Worm (Caenorhabditis elegans) whole organism, young adult: ENCODE results near the gene mig-22.
A peak's percentile ranks its signal among the peaks of the same experiment; 100 is the strongest.

Experiments used
- B0035.1 ChIP-seq: sonication (generic microtip); optimal IDR thresholded peaks from 2 replicates; lab custom pipeline; 2016; ENCODE audit warnings: missing genetic modification characterization, mild to moderate bottlenecking, missing compliant biosample characterization, missing genotype, missing genetic modification reagents
- F39B2.1 ChIP-seq: fragments of 200-800 bp; sonication (Bioruptor generic); IDR thresholded peaks from 2 replicates; pipeline ENCODE4 v1.3.6; 2022; ENCODE audit warnings: missing genetic modification reagents, missing genetic modification characterization, missing compliant biosample characterization
- F55B11.4 ChIP-seq: sonication (generic microtip); optimal IDR thresholded peaks from 2 replicates; lab custom pipeline; 2016; ENCODE audit warnings: missing compliant biosample characterization, missing genetic modification characterization, borderline replicate concordance; ENCODE audit not compliant: insufficient read depth
- T26A5.8 ChIP-seq: sonication (generic microtip); optimal IDR thresholded peaks from 2 replicates; lab custom pipeline; 2016; ENCODE audit warnings: missing genetic modification characterization, missing compliant biosample characterization
- Y53F4B.3 ChIP-seq: fragments of 200-800 bp; sonication (Bioruptor generic); IDR thresholded peaks from 2 replicates; pipeline ENCODE4 v1.3.6; 2022; ENCODE audit warnings: missing genetic modification reagents, missing genetic modification characterization, missing compliant biosample characterization
- Y56A3A.18 ChIP-seq: fragments of 200-800 bp; sonication (Bioruptor generic); IDR thresholded peaks from 2 replicates; pipeline ENCODE4 v1.3.6; 2022; ENCODE audit warnings: missing genetic modification reagents, missing genetic modification characterization, missing compliant biosample characterization
- Y67H2A.10 ChIP-seq: fragments of 200-800 bp; sonication (Bioruptor generic); conservative IDR thresholded peaks from 2 replicates; pipeline ENCODE4 v1.3.6; 2022; ENCODE audit warnings: missing genetic modification reagents, missing genetic modification characterization, missing compliant biosample characterization
- aptf-2 ChIP-seq: fragments of 200-800 bp; sonication (Bioruptor generic); conservative IDR thresholded peaks from 2 replicates; pipeline ENCODE4 v1.3.6; 2022; ENCODE audit warnings: missing genetic modification reagents, missing genetic modification characterization, missing compliant biosample characterization
- athp-1 ChIP-seq: sonication (generic microtip); optimal IDR thresholded peaks from 2 replicates; lab custom pipeline; 2017; ENCODE audit warnings: mild to moderate bottlenecking, missing genetic modification characterization, missing compliant biosample characterization
- attf-3 ChIP-seq: fragments of 200-800 bp; sonication (Bioruptor generic); conservative IDR thresholded peaks from 2 replicates; pipeline ENCODE4 v1.3.6; 2022; ENCODE audit warnings: missing genetic modification reagents, missing genetic modification characterization, missing compliant biosample characterization
- attf-5 ChIP-seq: fragments of 200-800 bp; sonication (Bioruptor generic); optimal IDR thresholded peaks from 2 replicates; lab custom pipeline; 2018; ENCODE audit warnings: mild to moderate bottlenecking, missing genetic modification characterization, missing compliant biosample characterization
- ceh-58 ChIP-seq: fragments of 200-800 bp; sonication (Bioruptor generic); IDR thresholded peaks from 2 replicates; pipeline ENCODE4 v1.3.6; 2022; ENCODE audit warnings: missing genetic modification characterization, missing compliant biosample characterization
- die-1 ChIP-seq: sonication (generic microtip); optimal IDR thresholded peaks from 2 replicates; lab custom pipeline; 2016; ENCODE audit warnings: missing genotype, mild to moderate bottlenecking, missing genetic modification characterization, missing compliant biosample characterization
- efl-1 ChIP-seq: fragments of 150-350 bp; optimal IDR thresholded peaks from 2 replicates; lab custom pipeline; 2014; ENCODE audit warnings: missing biosample characterization, missing genetic modification reagents, missing genetic modification characterization
- fkh-3 ChIP-seq: sonication (generic microtip); optimal IDR thresholded peaks from 2 replicates; lab custom pipeline; 2016; ENCODE audit warnings: mild to moderate bottlenecking, missing genetic modification characterization, missing compliant biosample characterization
- him-1 ChIP-seq: sonication (generic microtip); optimal IDR thresholded peaks from 2 replicates; lab custom pipeline; 2016; ENCODE audit warnings: missing genotype, missing genetic modification reagents, missing genetic modification characterization, missing compliant biosample characterization
- hmg-1.2 ChIP-seq: fragments of 200-800 bp; sonication (Bioruptor generic); IDR thresholded peaks from 2 replicates; pipeline ENCODE4 v1.3.6; 2022; ENCODE audit warnings: missing genetic modification reagents, missing genetic modification characterization, missing compliant biosample characterization
- hmg-20 ChIP-seq: fragments of 200-800 bp; sonication (Bioruptor generic); IDR thresholded peaks from 2 replicates; pipeline ENCODE4 v1.3.6; 2022; ENCODE audit warnings: missing genetic modification reagents, missing genetic modification characterization, missing compliant biosample characterization
- lin-40 ChIP-seq: sonication (generic microtip); optimal IDR thresholded peaks from 2 replicates; lab custom pipeline; 2016; ENCODE audit warnings: missing genetic modification characterization, mild to moderate bottlenecking, missing compliant biosample characterization, missing genotype, missing genetic modification reagents
- madf-10 ChIP-seq: sonication (generic microtip); optimal IDR thresholded peaks from 2 replicates; lab custom pipeline; 2016; ENCODE audit warnings: mild to moderate bottlenecking, missing genetic modification characterization, missing compliant biosample characterization
- madf-6 ChIP-seq: fragments of 200-800 bp; sonication (Bioruptor generic); IDR thresholded peaks from 2 replicates; pipeline ENCODE4 v1.3.6; 2022; ENCODE audit warnings: missing genetic modification reagents, missing genetic modification characterization, missing compliant biosample characterization
- mcd-1 ChIP-seq: fragments of 200-800 bp; sonication (Bioruptor generic); IDR thresholded peaks from 2 replicates; pipeline ENCODE4 v1.3.6; 2022; ENCODE audit warnings: missing genetic modification reagents, missing genetic modification characterization, missing compliant biosample characterization
- mel-28 ChIP-seq: sonication (generic microtip); optimal IDR thresholded peaks from 2 replicates; lab custom pipeline; 2016; ENCODE audit warnings: borderline replicate concordance, mild to moderate bottlenecking, missing genetic modification characterization, missing compliant biosample characterization
- mxl-1 ChIP-seq: sonication (generic microtip); optimal IDR thresholded peaks from 2 replicates; lab custom pipeline; 2016; ENCODE audit warnings: missing genetic modification characterization, missing compliant biosample characterization
- nfya-1 ChIP-seq: sonication (generic microtip); optimal IDR thresholded peaks from 2 replicates; lab custom pipeline; 2017; ENCODE audit warnings: antibody characterized with exemption, missing compliant biosample characterization, missing genetic modification characterization, borderline replicate concordance; ENCODE audit not compliant: insufficient read depth
- nhr-80 ChIP-seq: sonication (generic microtip); optimal IDR thresholded peaks from 2 replicates; lab custom pipeline; 2016; ENCODE audit warnings: missing genetic modification characterization, missing compliant biosample characterization
- nhr-90 ChIP-seq: sonication (generic microtip); optimal IDR thresholded peaks from 2 replicates; lab custom pipeline; 2016; ENCODE audit warnings: missing genotype, mild to moderate bottlenecking, missing genetic modification characterization, missing compliant biosample characterization
- rpc-1 ChIP-seq, 2 experiments: fragments of 150-350 bp in 1 of 2; sonication (generic microtip) in 1 of 2; optimal IDR thresholded peaks; 2 replicates each; lab custom pipeline; 2014 to 2018; ENCODE audit warnings: missing biosample characterization in 1 of 2, missing genetic modification characterization in 1 of 2, missing genetic modification reagents in 1 of 2, missing genotype in 1 of 2
- sdz-38 ChIP-seq: sonication (generic microtip); optimal IDR thresholded peaks from 2 replicates; lab custom pipeline; 2016; ENCODE audit warnings: missing genotype, missing genetic modification characterization, missing compliant biosample characterization
- snpc-1.1 ChIP-seq: sonication (generic microtip); optimal IDR thresholded peaks from 2 replicates; lab custom pipeline; 2017; ENCODE audit warnings: missing genetic modification characterization, mild to moderate bottlenecking, missing compliant biosample characterization, antibody characterized with exemption, moderate library complexity, missing genotype, missing genetic modification reagents; ENCODE audit not compliant: insufficient read depth
- snpc-1.3 ChIP-seq: sonication (generic microtip); optimal IDR thresholded peaks from 2 replicates; lab custom pipeline; 2017; ENCODE audit warnings: missing genetic modification characterization, mild to moderate bottlenecking, missing compliant biosample characterization, antibody characterized with exemption, moderate library complexity, missing genotype, missing genetic modification reagents; ENCODE audit not compliant: insufficient read depth
- snpc-4 ChIP-seq, 5 experiments: fragments of 150-350 bp in 1 of 5; sonication (generic microtip) in 4 of 5; optimal IDR thresholded peaks; 2 replicates each; lab custom pipeline; 2014 to 2018; ENCODE audit warnings: missing genetic modification characterization in 5 of 5, missing biosample characterization in 3 of 5, antibody characterized with exemption in 2 of 5, mild to moderate bottlenecking in 2 of 5, missing compliant biosample characterization in 2 of 5, missing genotype in 2 of 5, moderate library complexity in 2 of 5, missing genetic modification reagents in 1 of 5
- somi-1 ChIP-seq: fragments of 200-800 bp; sonication (Bioruptor generic); optimal IDR thresholded peaks from 2 replicates; lab custom pipeline; 2018; ENCODE audit warnings: mild to moderate bottlenecking, missing genetic modification characterization, missing compliant biosample characterization
- sptf-2 ChIP-seq: fragments of 200-800 bp; sonication (Bioruptor generic); optimal IDR thresholded peaks from 2 replicates; lab custom pipeline; 2018; ENCODE audit warnings: mild to moderate bottlenecking, missing genetic modification characterization, missing compliant biosample characterization
- tlf-1 ChIP-seq: fragments of 200-800 bp; sonication (Bioruptor generic); optimal IDR thresholded peaks from 2 replicates; lab custom pipeline; 2018; ENCODE audit warnings: mild to moderate bottlenecking, missing genetic modification characterization, missing compliant biosample characterization
- unc-130 ChIP-seq: sonication (generic microtip); optimal IDR thresholded peaks from 2 replicates; lab custom pipeline; 2016; ENCODE audit warnings: missing genetic modification reagents, missing genetic modification characterization, missing compliant biosample characterization
- ztf-18 ChIP-seq: sonication (generic microtip); optimal IDR thresholded peaks from 2 replicates; lab custom pipeline; 2016; ENCODE audit warnings: missing genotype, mild to moderate bottlenecking, missing genetic modification characterization, missing compliant biosample characterization
- ztf-25 ChIP-seq: fragments of 200-800 bp; sonication (Bioruptor generic); IDR thresholded peaks from 2 replicates; pipeline ENCODE4 v1.3.6; 2022; ENCODE audit warnings: missing genetic modification reagents, missing genetic modification characterization, missing compliant biosample characterization
- ztf-26 ChIP-seq: sonication (generic microtip); optimal IDR thresholded peaks from 2 replicates; lab custom pipeline; 2017; ENCODE audit warnings: missing genetic modification characterization, missing compliant biosample characterization

mig-22 gene

ce11 chrIII:8719769-8720252, 47.3 kb downstream of the mig-22 start, which contains the start of gene hipr-1:
TSS of gene hipr-1 (plus strand) at chrIII:8720202.
- TF ChIP-seq sdz-38 (tag; lab: Kevin White, UChicago) (no peak), hmg-20 (GFP tag; lab: Robert Waterston, UW) (no peak), snpc-4 (GFP tag; optimal IDR thresholded peaks at IDR 0.05; lab: Kevin White, UChicago) (no peak), snpc-4 (tag; optimal IDR thresholded peaks at IDR 0.05; lab: Kevin White, UChicago) (no peak), T26A5.8 (tag; lab: Kevin White, UChicago) (no peak), aptf-2 (GFP tag; lab: Robert Waterston, UW) (no peak), sptf-2 (GFP tag; lab: Kevin White, UChicago) (no peak), ztf-26 (tag; lab: Kevin White, UChicago) (no peak), him-1 (tag; lab: Kevin White, UChicago) (no peak), attf-5 (GFP tag; lab: Kevin White, UChicago) (no peak), snpc-1.3 (tag; lab: Kevin White, UChicago) (no peak), nfya-1 (tag; lab: Kevin White, UChicago) (no peak), B0035.1 (tag; lab: Kevin White, UChicago) (no peak)

- TF ChIP-seq snpc-1.1 (no peak), efl-1 (GFP tag; lab: Kevin White, UChicago) (no peak), Y56A3A.18 (GFP tag; lab: Robert Waterston, UW) (no peak), attf-3 (GFP tag; lab: Robert Waterston, UW) (no peak), nhr-90 (no peak), tlf-1 (no peak), fkh-3 (tag; lab: Kevin White, UChicago) (no peak), F39B2.1 (GFP tag; lab: Robert Waterston, UW) (no peak), athp-1 (tag; lab: Kevin White, UChicago) (no peak), rpc-1 (optimal IDR thresholded peaks at IDR 0.05; lab: Kevin White, UChicago) (no peak), rpc-1 (tag; optimal IDR thresholded peaks at IDR 0.05; lab: Kevin White, UChicago) (no peak), mcd-1 (GFP tag; lab: Robert Waterston, UW) (no peak), ztf-25 (GFP tag; lab: Robert Waterston, UW) (no peak), ztf-18 (tag; lab: Kevin White, UChicago) (no peak), ceh-58 (GFP tag; lab: Robert Waterston, UW) (no peak)
Observed at ce11 chrIII:8719105-8719504, 48.0 kb downstream of the mig-22 start.

DNA sequence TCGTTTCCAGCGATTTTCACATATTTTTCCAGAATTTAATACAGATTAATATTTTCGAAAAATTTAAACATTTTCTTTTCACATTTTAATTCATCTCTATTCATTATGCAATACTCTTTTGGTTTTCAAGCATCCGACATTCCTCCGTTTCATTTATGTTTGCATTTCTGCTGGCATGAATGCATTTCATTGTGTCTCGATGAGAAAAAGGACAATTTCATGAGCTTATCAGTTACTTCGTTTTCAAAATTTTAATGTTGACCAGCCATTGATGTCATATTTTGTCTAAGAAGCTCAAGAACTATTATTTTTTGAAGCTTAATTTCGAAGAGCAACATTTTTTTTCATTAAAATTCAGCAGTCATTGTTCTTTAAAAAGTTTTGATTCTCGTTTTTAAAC, 48.5 kb downstream of the mig-22 start:
- TF ChIP-seq sptf-2 (GFP tag; lab: Kevin White, UChicago) (no peak), madf-10 (tag; lab: Kevin White, UChicago) (no peak), die-1 (no peak), lin-40 (tag; lab: Kevin White, UChicago) (no peak), mel-28 (tag; lab: Kevin White, UChicago) (no peak), snpc-1.1 (no peak), somi-1 (GFP tag; lab: Kevin White, UChicago) (no peak), unc-130 (no peak), madf-6 (0 out of 2 replicates have a peak, but pooled peaks have one; percentile 11), nhr-80 (tag; lab: Kevin White, UChicago) (peak; percentile 30), Y53F4B.3 (GFP tag; lab: Robert Waterston, UW) (no peak), F55B11.4 (tag; lab: Kevin White, UChicago) (no peak), Y67H2A.10 (GFP tag; lab: Robert Waterston, UW) (no peak), ztf-18 (tag; lab: Kevin White, UChicago) (no peak), hmg-1.2 (no peak), mxl-1 (no peak)
